Fruit fly (Drosophila melanogaster) whole organism, pupa: Measurements from ENCODE around the gene CG9701.
A peak's percentile ranks its signal among the peaks of the same experiment; 100 is the strongest.

Experiments
- CG32121 ChIP-seq: fragments of 200-800 bp; sonication (Bioruptor generic); IDR thresholded peaks from 2 replicates; pipeline ENCODE4 v1.3.6; 2022; ENCODE audit warnings: missing biosample characterization, missing genetic modification characterization
- CG34367 ChIP-seq: fragments of 200-800 bp; sonication (Bioruptor generic); optimal IDR thresholded peaks from 2 replicates; lab custom pipeline; 2018; ENCODE audit warnings: missing biosample characterization, mild to moderate bottlenecking, missing genetic modification characterization
- CG8301 ChIP-seq: fragments of 200-800 bp; sonication (Bioruptor generic); optimal IDR thresholded peaks from 2 replicates; lab custom pipeline; 2018; ENCODE audit warnings: missing biosample characterization, mild to moderate bottlenecking, missing genetic modification characterization

DNA sequence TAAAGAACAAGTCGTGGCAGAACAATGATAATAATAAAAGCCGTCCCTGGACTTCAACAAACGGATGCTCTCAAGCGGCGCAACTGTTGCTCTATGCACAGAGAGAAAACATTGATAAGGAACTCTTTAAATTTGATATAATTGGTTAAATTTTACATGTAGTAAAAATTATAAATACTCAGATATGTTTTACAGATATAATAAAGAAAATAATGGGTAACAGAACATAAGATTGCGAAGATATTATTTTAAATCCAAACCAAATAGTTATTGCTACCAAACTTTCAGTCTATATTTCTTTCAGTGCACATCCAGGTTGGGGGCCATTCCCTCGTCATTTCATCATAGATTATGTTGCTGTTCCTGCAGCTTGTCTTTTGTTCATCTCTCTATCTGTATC, 16.4 kb downstream of the CG9701 start:
- peak; percentile 84 for TF ChIP-seq CG8301 (tag; lab: Kevin White, UChicago)
- no peak for TF ChIP-seq CG32121 (GFP tag; lab: Robert Waterston, UW)
- peak; percentile 43 for TF ChIP-seq CG34367 (tag; lab: Kevin White, UChicago)
